Fruit fly (Drosophila melanogaster): ENCODE data around the gene CG8260.

Gene CG8260

dm6 chrX:15785429-15786239, 29.5 kb downstream of the CG8260 start, which contains the start of the genes Paf-AHalpha and mRpS30 (continued):
- no peak for TF ChIP-seq Dfd (GFP tag; optimal IDR thresholded peaks at IDR 0.05)
- no peak for TF ChIP-seq Six4 (GFP tag; optimal IDR thresholded peaks at IDR 0.05)
- no peak for TF ChIP-seq maf-S (GFP tag; optimal IDR thresholded peaks at IDR 0.05)
- peak; percentile 98 for TF ChIP-seq CG2116 (GFP tag; optimal IDR thresholded peaks at IDR 0.05)
- TF ChIP-seq Dref (GFP tag; IDR thresholded peaks at IDR 0.05) = peak; percentile 68
- TF ChIP-seq D19B (GFP tag; optimal IDR thresholded peaks at IDR 0.05) = no peak
- TF ChIP-seq chinmo (GFP tag; IDR thresholded peaks at IDR 0.05; ENCODE audit: partially characterized antibody) = no peak
- TF ChIP-seq CG33213 (GFP tag; optimal IDR thresholded peaks at IDR 0.05) = peak; percentile 30
- peak; percentile 61 for TF ChIP-seq CG4617 (GFP tag; optimal IDR thresholded peaks at IDR 0.05; ENCODE audit: borderline replicate concordance)
- no peak for TF ChIP-seq mirr (GFP tag; optimal IDR thresholded peaks at IDR 0.05)
- peak; percentile 32 for TF ChIP-seq Dp (GFP tag; optimal IDR thresholded peaks at IDR 0.05)
- peak; percentile 19 for TF ChIP-seq CG10267 (tag; optimal IDR thresholded peaks at IDR 0.05)
- no peak for TF ChIP-seq Adf1 (GFP tag; IDR thresholded peaks at IDR 0.05)
- no peak for TF ChIP-seq dati (GFP tag; IDR thresholded peaks at IDR 0.05)
- peak; percentile 37 for TF ChIP-seq mam (GFP tag; optimal IDR thresholded peaks at IDR 0.05)
- TF ChIP-seq aop (GFP tag; IDR thresholded peaks at IDR 0.05) = no peak
- no peak for TF ChIP-seq GATAe (GFP tag; conservative IDR thresholded peaks at IDR 0.05)
- no peak for TF ChIP-seq Hr39 (optimal IDR thresholded peaks at IDR 0.05)
- TF ChIP-seq Dip3 (GFP tag; optimal IDR thresholded peaks at IDR 0.05) = no peak
- no peak for TF ChIP-seq CG15011 (GFP tag; optimal IDR thresholded peaks at IDR 0.05)
- TF ChIP-seq slbo (GFP tag; IDR thresholded peaks at IDR 0.05) = peak; percentile 34; the same call in 1 of the 2 replicates
- TF ChIP-seq CG7745 (tag; optimal IDR thresholded peaks at IDR 0.05) = no peak
- TF ChIP-seq tna (GFP tag; IDR thresholded peaks at IDR 0.05; ENCODE audit: partially characterized antibody) = no peak
- TF ChIP-seq Sry-δ (GFP tag; optimal IDR thresholded peaks at IDR 0.05) = peak; percentile 71
- TF ChIP-seq CG3838 (GFP tag; optimal IDR thresholded peaks at IDR 0.05) = no peak
- TF ChIP-seq Dek (tag; optimal IDR thresholded peaks at IDR 0.05) = no peak
- TF ChIP-seq Nf-YB (GFP tag; optimal IDR thresholded peaks at IDR 0.05) = no peak
- 0 out of 2 replicates have a peak, but pooled peaks have one; percentile 35 for TF ChIP-seq bbx (GFP tag; IDR thresholded peaks at IDR 0.05; ENCODE audit: partially characterized antibody)
- no peak for TF ChIP-seq CG7963 (GFP tag; IDR thresholded peaks at IDR 0.05; ENCODE audit: partially characterized antibody)
- TF ChIP-seq jumu (GFP tag; optimal IDR thresholded peaks at IDR 0.05) = no peak
- TF ChIP-seq Spps (tag; optimal IDR thresholded peaks at IDR 0.05) = no peak
- TF ChIP-seq CG9609 (GFP tag; optimal IDR thresholded peaks at IDR 0.05) = no peak
- no peak for TF ChIP-seq en (GFP tag; optimal IDR thresholded peaks at IDR 0.05)
- TF ChIP-seq CG30020 (tag; optimal IDR thresholded peaks at IDR 0.05) = peak; percentile 84
- no peak for TF ChIP-seq kay (GFP tag; optimal IDR thresholded peaks at IDR 0.05)
- TF ChIP-seq lola (GFP tag; optimal IDR thresholded peaks at IDR 0.05) = no peak
- TF ChIP-seq NfI (GFP tag; optimal IDR thresholded peaks at IDR 0.05) = no peak
- peak; percentile 53 for TF ChIP-seq Ets97D (GFP tag; optimal IDR thresholded peaks at IDR 0.05)
- peak in 1 of 2 experiments; percentile 95 for TF ChIP-seq Pdp1 (GFP tag; optimal IDR thresholded peaks at IDR 0.05)
- TF ChIP-seq CG13424 (tag; optimal IDR thresholded peaks at IDR 0.05) = no peak
- TF ChIP-seq CG16863 (GFP tag; optimal IDR thresholded peaks at IDR 0.05) = no peak
- TF ChIP-seq CG12219 (GFP tag; optimal IDR thresholded peaks at IDR 0.05) = no peak
- TF ChIP-seq chif (GFP tag; optimal IDR thresholded peaks at IDR 0.05) = no peak
- peak; percentile 31; the same call in 2 of the 3 replicates for TF ChIP-seq row (GFP tag; IDR thresholded peaks at IDR 0.05)
- TF ChIP-seq Dll (GFP tag; IDR thresholded peaks at IDR 0.05; ENCODE audit: partially characterized antibody) = no peak
- TF ChIP-seq chm (GFP tag; IDR thresholded peaks at IDR 0.05) = no peak
- no peak for TF ChIP-seq HLH3B (GFP tag; IDR thresholded peaks at IDR 0.05)
- no peak for TF ChIP-seq Hand (GFP tag; optimal IDR thresholded peaks at IDR 0.05)
- TF ChIP-seq prd (optimal IDR thresholded peaks at IDR 0.05) = no peak
- TF ChIP-seq prd (GFP tag; IDR thresholded peaks at IDR 0.05) = no peak
